Worm (Caenorhabditis elegans) whole organism, L1 larva: ENCODE data around the gene ceh-23.
A peak's percentile ranks its signal among the peaks of the same experiment; 100 is the strongest.

Source experiments
- C04F5.9 ChIP-seq: sonication (generic microtip); optimal IDR thresholded peaks from 2 replicates; lab custom pipeline; 2016; ENCODE audit warnings: missing genetic modification characterization, missing compliant biosample characterization
- C16A3.4 ChIP-seq: fragments of 150-350 bp; optimal IDR thresholded peaks from 2 replicates; lab custom pipeline; 2014; ENCODE audit warnings: missing biosample characterization, missing genetic modification characterization
- C34B4.2 ChIP-seq: sonication (generic microtip); optimal IDR thresholded peaks from 2 replicates; lab custom pipeline; 2017; ENCODE audit warnings: mild to moderate bottlenecking, missing genetic modification characterization, missing compliant biosample characterization
- F16B12.6 ChIP-seq: fragments of 150-350 bp; optimal IDR thresholded peaks from 2 replicates; lab custom pipeline; 2014; ENCODE audit warnings: missing biosample characterization, missing genetic modification characterization
- alr-1 ChIP-seq: fragments of 200-800 bp; sonication (Bioruptor generic); optimal IDR thresholded peaks from 2 replicates; lab custom pipeline; 2018; ENCODE audit warnings: borderline replicate concordance, mild to moderate bottlenecking, missing genetic modification characterization, missing compliant biosample characterization
- blmp-1 ChIP-seq: fragments of 150-350 bp; optimal IDR thresholded peaks from 2 replicates; lab custom pipeline; 2014; ENCODE audit warnings: missing biosample characterization, missing genetic modification characterization
- ceh-63 ChIP-seq: fragments of 200-800 bp; sonication (Bioruptor generic); optimal IDR thresholded peaks from 2 replicates; lab custom pipeline; 2018; ENCODE audit warnings: mild to moderate bottlenecking, missing genetic modification characterization, missing compliant biosample characterization
- ceh-88 ChIP-seq: fragments of 200-800 bp; sonication (Bioruptor generic); IDR thresholded peaks from 2 replicates; pipeline ENCODE4 v1.3.6; 2022; ENCODE audit warnings: missing genetic modification characterization, missing compliant biosample characterization
- dsc-1 ChIP-seq: sonication (generic microtip); optimal IDR thresholded peaks from 2 replicates; lab custom pipeline; 2016; ENCODE audit warnings: mild to moderate bottlenecking, missing genetic modification characterization, missing compliant biosample characterization
- efl-1 ChIP-seq, 4 experiments: fragments of 150-350 bp; optimal IDR thresholded peaks in 3 of 4; peaks in 1 of 4; 1 replicate in 1 of 4; 2 replicates in 3 of 4; lab custom pipeline; 2014; ENCODE audit warnings: missing biosample characterization in 2 of 4, missing genetic modification characterization in 2 of 4, missing genetic modification reagents in 2 of 4
- efl-3 ChIP-seq: fragments of 200-800 bp; sonication (Bioruptor generic); optimal IDR thresholded peaks from 2 replicates; lab custom pipeline; 2018; ENCODE audit warnings: mild to moderate bottlenecking, missing genetic modification characterization, missing compliant biosample characterization
- egl-13 ChIP-seq: sonication (generic microtip); optimal IDR thresholded peaks from 2 replicates; lab custom pipeline; 2016; ENCODE audit warnings: missing genotype, missing genetic modification reagents, missing genetic modification characterization, missing compliant biosample characterization
- elt-2 ChIP-seq: sonication (generic microtip); optimal IDR thresholded peaks from 2 replicates; lab custom pipeline; 2016; ENCODE audit warnings: missing genetic modification characterization, mild to moderate bottlenecking, inconsistent platforms, missing compliant biosample characterization, missing genetic modification reagents
- elt-3 ChIP-seq, 6 experiments: fragments of 150-350 bp in 1 of 6; sonication (generic microtip); optimal IDR thresholded peaks; 2 replicates each; lab custom pipeline; 2017 to 2018; ENCODE audit warnings: missing biosample characterization in 6 of 6, missing genetic modification characterization in 6 of 6, inconsistent platforms in 1 of 6
- ets-5 ChIP-seq: fragments of 200-800 bp; sonication (Bioruptor generic); IDR thresholded peaks from 2 replicates; pipeline ENCODE4 v1.3.6; 2022; ENCODE audit warnings: missing genetic modification characterization, missing compliant biosample characterization
- grh-1 ChIP-seq: fragments of 200-800 bp; sonication (Bioruptor generic); IDR thresholded peaks from 2 replicates; pipeline ENCODE4 v1.3.6; 2022; ENCODE audit warnings: missing genetic modification reagents, missing genetic modification characterization, missing compliant biosample characterization
- hlh-17 ChIP-seq: fragments of 200-800 bp; sonication (Bioruptor generic); optimal IDR thresholded peaks from 2 replicates; lab custom pipeline; 2018; ENCODE audit warnings: missing genetic modification characterization, mild to moderate bottlenecking, missing compliant biosample characterization, moderate library complexity, borderline replicate concordance
- hpl-2 ChIP-seq: fragments of 150-350 bp; optimal IDR thresholded peaks from 2 replicates; lab custom pipeline; 2014; ENCODE audit warnings: missing biosample characterization, missing genetic modification reagents, missing genetic modification characterization
- isw-1 ChIP-seq: fragments of 200-800 bp; sonication (Bioruptor generic); IDR thresholded peaks from 2 replicates; pipeline ENCODE4 v1.3.6; 2022; ENCODE audit warnings: missing genetic modification characterization, missing compliant biosample characterization
- jun-1 ChIP-seq: fragments of 150-350 bp; optimal IDR thresholded peaks from 2 replicates; lab custom pipeline; 2014; ENCODE audit warnings: missing biosample characterization, missing genetic modification reagents, missing genetic modification characterization
- lin-13 ChIP-seq: fragments of 150-350 bp; optimal IDR thresholded peaks from 2 replicates; lab custom pipeline; 2014; ENCODE audit warnings: missing biosample characterization, missing genetic modification reagents, missing genetic modification characterization
- lin-14 ChIP-seq: fragments of 200-800 bp; sonication (Bioruptor generic); optimal IDR thresholded peaks from 2 replicates; lab custom pipeline; 2018; ENCODE audit warnings: mild to moderate bottlenecking, missing genetic modification characterization, moderate library complexity, missing compliant biosample characterization
- lin-39 ChIP-seq: fragments of 150-350 bp; optimal IDR thresholded peaks from 2 replicates; lab custom pipeline; 2014; ENCODE audit warnings: missing biosample characterization, missing genetic modification reagents, missing genetic modification characterization
- lsy-2 ChIP-seq, 2 experiments: fragments of 150-350 bp; optimal IDR thresholded peaks; 2 replicates each; lab custom pipeline; 2014; ENCODE audit warnings: missing biosample characterization in 2 of 2, missing genetic modification characterization in 2 of 2
- mab-9 ChIP-seq: fragments of 200-800 bp; sonication (Bioruptor generic); IDR thresholded peaks from 2 replicates; pipeline ENCODE4 v1.3.6; 2022; ENCODE audit warnings: missing genetic modification reagents, missing genetic modification characterization, missing compliant biosample characterization
- mef-2 ChIP-seq: fragments of 150-350 bp; optimal IDR thresholded peaks from 2 replicates; lab custom pipeline; 2014; ENCODE audit warnings: missing biosample characterization, missing genetic modification characterization
- mep-1 ChIP-seq: fragments of 150-350 bp; optimal IDR thresholded peaks from 2 replicates; lab custom pipeline; 2014; ENCODE audit warnings: missing biosample characterization, missing genetic modification characterization
- nhr-19 ChIP-seq: fragments of 200-800 bp; sonication (Bioruptor generic); conservative IDR thresholded peaks from 2 replicates; pipeline ENCODE4 v1.3.6; 2022; ENCODE audit warnings: missing genetic modification characterization, missing compliant biosample characterization
- nhr-237 ChIP-seq: fragments of 150-350 bp; optimal IDR thresholded peaks from 2 replicates; lab custom pipeline; 2014; ENCODE audit warnings: missing biosample characterization, missing genetic modification characterization
- nhr-28 ChIP-seq: fragments of 150-350 bp; optimal IDR thresholded peaks from 2 replicates; lab custom pipeline; 2014; ENCODE audit warnings: missing biosample characterization, missing genetic modification characterization
- nhr-47 ChIP-seq: sonication (generic microtip); optimal IDR thresholded peaks from 2 replicates; lab custom pipeline; 2016; ENCODE audit warnings: mild to moderate bottlenecking, missing genetic modification characterization, moderate library complexity, missing compliant biosample characterization
- nhr-71 ChIP-seq: sonication (generic microtip); optimal IDR thresholded peaks from 2 replicates; lab custom pipeline; 2016; ENCODE audit warnings: mild to moderate bottlenecking, missing genetic modification characterization, moderate library complexity, missing compliant biosample characterization
- pag-3 ChIP-seq: sonication (generic microtip); optimal IDR thresholded peaks from 2 replicates; lab custom pipeline; 2017; ENCODE audit warnings: missing genetic modification characterization, mild to moderate bottlenecking, missing compliant biosample characterization, antibody characterized with exemption, borderline replicate concordance; ENCODE audit not compliant: insufficient read depth
- rnt-1 ChIP-seq: sonication (generic microtip); optimal IDR thresholded peaks from 2 replicates; lab custom pipeline; 2016; ENCODE audit warnings: mild to moderate bottlenecking, missing genetic modification characterization, moderate library complexity, missing compliant biosample characterization
- skn-1 ChIP-seq: fragments of 150-350 bp; optimal IDR thresholded peaks from 2 replicates; lab custom pipeline; 2014; ENCODE audit warnings: missing biosample characterization, missing genetic modification characterization
- snpc-4 ChIP-seq: fragments of 150-350 bp; optimal IDR thresholded peaks from 2 replicates; lab custom pipeline; 2014; ENCODE audit warnings: missing biosample characterization, missing genetic modification characterization
- sox-4 ChIP-seq: sonication (generic microtip); optimal IDR thresholded peaks from 2 replicates; lab custom pipeline; 2016; ENCODE audit warnings: missing genetic modification characterization, missing compliant biosample characterization
- sptf-1 ChIP-seq: fragments of 150-350 bp; optimal IDR thresholded peaks from 2 replicates; lab custom pipeline; 2014; ENCODE audit warnings: missing biosample characterization, missing genetic modification characterization
- tbx-2 ChIP-seq: sonication (generic microtip); optimal IDR thresholded peaks from 2 replicates; lab custom pipeline; 2016; ENCODE audit warnings: missing genetic modification characterization, missing compliant biosample characterization
- unc-130 ChIP-seq: fragments of 150-350 bp; optimal IDR thresholded peaks from 2 replicates; lab custom pipeline; 2017; ENCODE audit warnings: missing biosample characterization, missing genetic modification characterization, inconsistent platforms
- unc-30 ChIP-seq: sonication (generic microtip); optimal IDR thresholded peaks from 2 replicates; lab custom pipeline; 2017; ENCODE audit warnings: missing biosample characterization, missing genetic modification characterization
- unc-62 ChIP-seq: fragments of 150-350 bp; optimal IDR thresholded peaks from 2 replicates; lab custom pipeline; 2014; ENCODE audit warnings: missing biosample characterization, missing genetic modification reagents, missing genetic modification characterization
- unc-98 ChIP-seq: fragments of 200-800 bp; sonication (Bioruptor generic); IDR thresholded peaks from 2 replicates; pipeline ENCODE4 v1.3.6; 2022; ENCODE audit warnings: missing genetic modification characterization, missing compliant biosample characterization
- xbp-1 ChIP-seq: sonication (generic microtip); optimal IDR thresholded peaks from 2 replicates; lab custom pipeline; 2016; ENCODE audit warnings: missing genetic modification characterization, missing compliant biosample characterization
- ztf-11 ChIP-seq, 2 experiments: sonication (generic microtip); optimal IDR thresholded peaks; 2 replicates each; lab custom pipeline; 2016 to 2017; ENCODE audit warnings: missing genetic modification characterization in 2 of 2, missing biosample characterization in 1 of 2, missing compliant biosample characterization in 1 of 2
- ztf-4 ChIP-seq: fragments of 150-350 bp; optimal IDR thresholded peaks from 2 replicates; lab custom pipeline; 2014; ENCODE audit warnings: missing biosample characterization, missing genetic modification characterization

ceh-23 gene

DNA sequence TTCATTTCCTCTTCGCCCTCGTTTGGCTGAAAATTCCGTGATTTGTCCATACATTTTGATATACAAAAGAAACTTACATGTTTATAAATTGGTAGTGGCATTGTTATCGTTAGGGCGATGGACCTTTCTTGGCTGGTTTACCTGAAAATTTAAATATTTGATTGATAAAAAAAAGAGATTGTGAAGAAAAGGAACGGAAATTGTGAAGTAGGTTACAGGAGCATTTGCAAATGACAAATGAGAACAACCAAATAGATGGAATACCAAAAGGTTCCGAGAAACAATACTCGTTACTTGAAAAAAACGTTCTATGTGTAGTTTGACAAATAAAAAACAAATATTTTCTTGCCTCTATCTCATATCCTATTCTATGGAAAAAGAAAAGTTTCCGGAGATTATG lies 4.1 kb downstream of the ceh-23 start, which contains the start of gene ZK652.8:
ZK652.8 (minus strand) TSS at position 101 of the 400 bp plus-strand sequence.
- TF ChIP-seq lin-39 (tag; lab: Kevin White, UChicago): no peak
- no peak for TF ChIP-seq sptf-1
- TF ChIP-seq skn-1 (tag; lab: Kevin White, UChicago): no peak
- no peak for TF ChIP-seq unc-98 (GFP tag; lab: Robert Waterston, UW)
- TF ChIP-seq, all 84 proteins: peak for 0

DNA sequence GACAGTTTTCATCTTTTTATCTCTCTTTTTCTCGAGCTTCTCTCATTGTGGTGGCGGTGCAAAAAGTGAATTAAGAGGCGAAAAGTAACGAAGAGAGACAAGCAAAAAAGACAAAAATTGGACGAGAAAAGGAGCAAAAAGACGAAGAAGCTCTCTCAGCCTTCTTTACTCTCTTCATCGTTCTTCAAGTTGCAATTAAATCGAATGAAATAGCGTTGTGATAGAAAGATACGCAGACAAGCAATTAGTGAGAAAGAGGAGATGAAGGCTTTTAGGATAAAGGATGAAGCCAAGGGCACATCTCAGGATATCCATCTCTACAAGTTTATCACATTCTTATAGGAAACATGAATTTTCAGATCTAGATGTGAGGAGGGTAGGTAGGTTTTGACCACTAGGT lies 8.8 kb downstream of the ceh-23 start:
- TF ChIP-seq mab-9 (GFP tag; lab: Robert Waterston, UW): no peak
- no peak for TF ChIP-seq ztf-11 (tag; optimal IDR thresholded peaks at IDR 0.05; lab: Kevin White, UChicago)
- peak; percentile 23 for TF ChIP-seq nhr-71 (tag; lab: Kevin White, UChicago)
- TF ChIP-seq C34B4.2: no peak
- TF ChIP-seq lsy-2 (tag; optimal IDR thresholded peaks at IDR 0.05; lab: Kevin White, UChicago): peak; percentile 2 to 38
- TF ChIP-seq nhr-47 (tag; lab: Kevin White, UChicago): no peak
- no peak for TF ChIP-seq F16B12.6 (tag; lab: Kevin White, UChicago)
- TF ChIP-seq blmp-1 (tag; lab: Kevin White, UChicago): no peak
- TF ChIP-seq elt-3 (tag; optimal IDR thresholded peaks at IDR 0.05; lab: Kevin White, UChicago): no peak
- TF ChIP-seq mep-1: no peak
- TF ChIP-seq efl-1 (optimal IDR thresholded peaks at IDR 0.05; lab: Kevin White, UChicago): peak in 1 of 2 experiments; percentile 24
- TF ChIP-seq efl-1 (GFP tag; optimal IDR thresholded peaks at IDR 0.05 in 1 of 2; lab: Kevin White, UChicago): peak in 1 of 2 experiments; percentile 75
- peak; percentile 74 for TF ChIP-seq lin-14 (GFP tag; lab: Kevin White, UChicago)
- TF ChIP-seq rnt-1 (tag; lab: Kevin White, UChicago): peak; percentile 41
- no peak for TF ChIP-seq unc-62
- TF ChIP-seq hpl-2: no peak
- no peak for TF ChIP-seq dsc-1 (tag; lab: Kevin White, UChicago)
- no peak for TF ChIP-seq pag-3 (tag; lab: Kevin White, UChicago)
- no peak for TF ChIP-seq xbp-1
- no peak for TF ChIP-seq alr-1 (tag; lab: Kevin White, UChicago)
- TF ChIP-seq, all 84 proteins: peak for 5

DNA sequence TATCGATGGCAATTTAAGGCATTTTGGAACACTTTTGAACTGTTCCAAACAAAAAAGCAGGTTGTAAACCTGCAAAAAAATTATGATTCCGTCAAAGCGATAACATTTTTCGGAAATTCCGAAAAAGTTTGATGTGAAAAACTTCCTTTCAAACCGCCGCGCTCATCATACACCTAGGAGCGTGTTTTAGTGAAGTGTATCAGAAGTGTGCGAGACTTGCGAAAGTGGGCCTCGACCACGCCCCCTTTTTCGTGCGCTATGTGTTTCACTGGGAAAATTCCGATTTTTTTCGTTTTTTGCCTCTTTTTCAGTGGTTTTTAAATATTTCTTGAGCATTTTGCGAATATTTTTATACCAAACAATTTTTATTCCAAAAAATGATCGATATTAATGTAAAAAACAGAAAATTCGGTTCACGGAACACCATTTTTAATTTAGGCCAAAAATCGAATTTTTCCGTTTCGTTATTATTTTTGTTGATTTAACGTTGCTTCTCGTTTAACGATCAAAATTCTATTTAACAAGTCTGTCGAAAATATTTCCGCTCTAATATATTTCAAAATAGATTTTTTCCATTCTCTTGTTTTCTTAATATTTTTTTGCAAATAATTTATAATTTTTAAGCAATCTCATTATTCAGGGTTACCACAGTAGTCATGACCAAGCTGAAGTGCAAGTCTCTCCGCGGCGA lies 15.2 kb downstream of the ceh-23 start, which contains the start of gene rpl-35:
rpl-35 (plus strand) TSS at position 641 of the 691 bp plus-strand sequence.
- peak; percentile 99 for TF ChIP-seq ceh-88 (GFP tag; lab: Robert Waterston, UW)
- TF ChIP-seq xbp-1: peak; percentile 99
- TF ChIP-seq jun-1 (tag; lab: Kevin White, UChicago): peak; percentile 99
- TF ChIP-seq unc-130: peak; percentile 100
- TF ChIP-seq grh-1: peak; percentile 100
- peak; percentile 100 for TF ChIP-seq dsc-1 (tag; lab: Kevin White, UChicago)
- TF ChIP-seq sox-4 (tag; lab: Kevin White, UChicago): peak; percentile 98
- peak; percentile 100 for TF ChIP-seq rnt-1 (tag; lab: Kevin White, UChicago)
- peak; percentile 100 for TF ChIP-seq nhr-47 (tag; lab: Kevin White, UChicago)
- peak; percentile 95 for TF ChIP-seq unc-62
- no peak for TF ChIP-seq alr-1 (tag; lab: Kevin White, UChicago)
- TF ChIP-seq unc-30 (tag; lab: Kevin White, UChicago): peak; percentile 66
- TF ChIP-seq tbx-2 (tag; lab: Kevin White, UChicago): peak; percentile 100
- peak; percentile 100 for TF ChIP-seq lin-13 (GFP tag; lab: Kevin White, UChicago)
- TF ChIP-seq C16A3.4 (tag; lab: Kevin White, UChicago): peak; percentile 100
- TF ChIP-seq mep-1: peak; percentile 99
- TF ChIP-seq mab-9 (GFP tag; lab: Robert Waterston, UW): peak; percentile 100
- TF ChIP-seq efl-3 (GFP tag; lab: Kevin White, UChicago): peak; percentile 98
- TF ChIP-seq C04F5.9 (tag; lab: Kevin White, UChicago): peak; percentile 98
- peak; percentile 100 for TF ChIP-seq ztf-4
- peak; percentile 79 for TF ChIP-seq hlh-17 (GFP tag; lab: Kevin White, UChicago)
- peak; percentile 99 for TF ChIP-seq nhr-237 (tag; lab: Kevin White, UChicago)
- TF ChIP-seq snpc-4: peak; percentile 93
- TF ChIP-seq elt-2 (tag; lab: Kevin White, UChicago): peak; percentile 98
- peak; percentile 88; the same call in 1 of the 2 replicates for TF ChIP-seq ets-5 (GFP tag; lab: Robert Waterston, UW)
- TF ChIP-seq isw-1 (GFP tag; lab: Robert Waterston, UW): peak; percentile 100
- peak; percentile 98 for TF ChIP-seq ceh-63 (GFP tag; lab: Kevin White, UChicago)
- TF ChIP-seq nhr-28 (tag; lab: Kevin White, UChicago): peak; percentile 15
- peak; percentile 100 for TF ChIP-seq nhr-19 (GFP tag; lab: Robert Waterston, UW)
- peak; percentile 99 for TF ChIP-seq skn-1 (tag; lab: Kevin White, UChicago)
- TF ChIP-seq egl-13: peak; percentile 99
- TF ChIP-seq mef-2 (tag; lab: Kevin White, UChicago): peak; percentile 96
